Fruit fly (Drosophila melanogaster) whole organism, prepupa: ENCODE data around the gene G6P.

Experiments used
- Blimp-1 ChIP-seq: fragments of 200-800 bp; sonication (Bioruptor generic); optimal IDR thresholded peaks from 3 replicates; lab custom pipeline; 2017; ENCODE audit warnings: missing biosample characterization, missing genetic modification characterization, mild to moderate bottlenecking, moderate library complexity, missing genetic modification reagents
- CG10631 ChIP-seq: fragments of 200-800 bp; sonication (Bioruptor generic); optimal IDR thresholded peaks from 2 replicates; lab custom pipeline; 2016; ENCODE audit warnings: missing biosample characterization, missing genetic modification characterization
- CG10669 ChIP-seq: fragments of 200-800 bp; sonication (Bioruptor generic); optimal IDR thresholded peaks from 3 replicates; lab custom pipeline; 2018; ENCODE audit warnings: missing biosample characterization, mild to moderate bottlenecking, missing genetic modification characterization, moderate library complexity
- CG11294 ChIP-seq: fragments of 200-800 bp; sonication (Bioruptor generic); IDR thresholded peaks from 2 replicates; pipeline ENCODE4 v1.3.6; 2022; ENCODE audit warnings: missing biosample characterization, missing genetic modification characterization
- CG11762 ChIP-seq: fragments of 200-800 bp; sonication (Bioruptor generic); optimal IDR thresholded peaks from 3 replicates; lab custom pipeline; 2016; ENCODE audit warnings: missing biosample characterization, missing genetic modification characterization; ENCODE audit not compliant: insufficient read depth
- CG11902 ChIP-seq: fragments of 200-800 bp; sonication (Bioruptor generic); optimal IDR thresholded peaks from 3 replicates; lab custom pipeline; 2016; ENCODE audit warnings: missing biosample characterization, missing genetic modification characterization
- CG15336 ChIP-seq: fragments of 200-800 bp; sonication (Bioruptor generic); IDR thresholded peaks from 2 replicates; pipeline ENCODE4 v1.3.6; 2022; ENCODE audit warnings: missing biosample characterization, missing genetic modification characterization
- CG1621 ChIP-seq: fragments of 200-800 bp; sonication (Bioruptor generic); optimal IDR thresholded peaks from 3 replicates; lab custom pipeline; 2018; ENCODE audit warnings: missing biosample characterization, mild to moderate bottlenecking, missing genetic modification characterization
- CG32006 ChIP-seq: fragments of 200-800 bp; sonication (Bioruptor generic); optimal IDR thresholded peaks from 3 replicates; lab custom pipeline; 2017; ENCODE audit warnings: missing biosample characterization, mild to moderate bottlenecking, missing genetic modification characterization
- CG34406 ChIP-seq: fragments of 200-800 bp; sonication (Bioruptor generic); optimal IDR thresholded peaks from 3 replicates; lab custom pipeline; 2016; ENCODE audit warnings: missing biosample characterization, missing genetic modification characterization
- CG6163 ChIP-seq: fragments of 200-800 bp; sonication (Bioruptor generic); IDR thresholded peaks from 3 replicates; pipeline ENCODE4 v1.3.6; 2022; ENCODE audit warnings: missing biosample characterization, missing genetic modification characterization
- CG6276 ChIP-seq: fragments of 200-800 bp; sonication (Bioruptor generic); optimal IDR thresholded peaks from 2 replicates; lab custom pipeline; 2017; ENCODE audit warnings: missing biosample characterization, mild to moderate bottlenecking, missing genetic modification characterization
- CG6808 ChIP-seq: fragments of 200-800 bp; sonication (Bioruptor generic); optimal IDR thresholded peaks from 3 replicates; lab custom pipeline; 2017; ENCODE audit warnings: missing biosample characterization, missing genetic modification characterization, mild to moderate bottlenecking, moderate library complexity, missing genetic modification reagents
- CG6854 ChIP-seq: fragments of 200-800 bp; sonication (Bioruptor generic); optimal IDR thresholded peaks from 2 replicates; lab custom pipeline; 2017; ENCODE audit warnings: missing biosample characterization, mild to moderate bottlenecking, missing genetic modification characterization
- CG8319 ChIP-seq: fragments of 200-800 bp; sonication (Bioruptor generic); optimal IDR thresholded peaks from 3 replicates; lab custom pipeline; 2016; ENCODE audit warnings: missing biosample characterization, missing genetic modification characterization
- CG9139 ChIP-seq: fragments of 200-800 bp; sonication (Bioruptor generic); optimal IDR thresholded peaks from 3 replicates; lab custom pipeline; 2017; ENCODE audit warnings: missing biosample characterization, mild to moderate bottlenecking, missing genetic modification characterization
- Eip78C ChIP-seq: fragments of 200-800 bp; sonication (Bioruptor generic); peaks from one replicate; lab custom pipeline; 2016; ENCODE audit warnings: missing biosample characterization, missing genetic modification characterization
- Ets21C ChIP-seq: fragments of 200-800 bp; sonication (Bioruptor generic); optimal IDR thresholded peaks from 3 replicates; lab custom pipeline; 2016; ENCODE audit warnings: missing biosample characterization, missing genetic modification characterization
- Ets96B ChIP-seq: fragments of 200-800 bp; optimal IDR thresholded peaks from 2 replicates; lab custom pipeline; 2019; ENCODE audit warnings: missing biosample characterization, mild to moderate bottlenecking, missing genetic modification characterization, moderate library complexity
- Hr38 ChIP-seq: sonication (Bioruptor generic); optimal IDR thresholded peaks from 2 replicates; lab custom pipeline; 2016; ENCODE audit warnings: missing biosample characterization, missing genetic modification characterization
- Hr39 ChIP-seq: fragments of 200-800 bp; sonication (Bioruptor generic); optimal IDR thresholded peaks from 2 replicates; lab custom pipeline; 2016; ENCODE audit warnings: missing biosample characterization, missing genetic modification characterization
- Hr4 ChIP-seq: fragments of 200-800 bp; sonication (Bioruptor generic); optimal IDR thresholded peaks from 3 replicates; lab custom pipeline; 2016; ENCODE audit warnings: missing biosample characterization, missing genetic modification characterization
- Lpt ChIP-seq: fragments of 200-800 bp; sonication (Bioruptor generic); optimal IDR thresholded peaks from 3 replicates; lab custom pipeline; 2016; ENCODE audit warnings: missing biosample characterization, missing genetic modification characterization
- Met ChIP-seq: fragments of 200-800 bp; sonication (Bioruptor generic); optimal IDR thresholded peaks from 3 replicates; lab custom pipeline; 2016; ENCODE audit warnings: missing biosample characterization, missing genetic modification characterization
- OdsH ChIP-seq: fragments of 200-800 bp; sonication (Bioruptor generic); optimal IDR thresholded peaks from 3 replicates; lab custom pipeline; 2016; ENCODE audit warnings: missing biosample characterization, missing genetic modification characterization
- Smox ChIP-seq: fragments of 200-800 bp; sonication (Bioruptor generic); optimal IDR thresholded peaks from 3 replicates; lab custom pipeline; 2016; ENCODE audit warnings: missing biosample characterization, missing genetic modification characterization
- Sox102F ChIP-seq: fragments of 200-800 bp; sonication (Bioruptor generic); optimal IDR thresholded peaks from 2 replicates; lab custom pipeline; 2016; ENCODE audit warnings: missing biosample characterization, mild to moderate bottlenecking, missing genetic modification characterization
- Sox14 ChIP-seq: fragments of 200-800 bp; sonication (Bioruptor generic); optimal IDR thresholded peaks from 3 replicates; lab custom pipeline; 2016; ENCODE audit warnings: missing biosample characterization, missing genetic modification characterization
- achi ChIP-seq: fragments of 200-800 bp; sonication (Bioruptor generic); optimal IDR thresholded peaks from 3 replicates; lab custom pipeline; 2016; ENCODE audit warnings: missing biosample characterization, missing genetic modification characterization
- cyc ChIP-seq: fragments of 200-800 bp; sonication (Bioruptor generic); optimal IDR thresholded peaks from 3 replicates; lab custom pipeline; 2016; ENCODE audit warnings: missing biosample characterization, missing genetic modification characterization
- dsx ChIP-seq: fragments of 200-800 bp; optimal IDR thresholded peaks from 3 replicates; lab custom pipeline; 2019; ENCODE audit warnings: missing biosample characterization, mild to moderate bottlenecking, missing genetic modification characterization, moderate library complexity; ENCODE audit not compliant: poor library complexity, severe bottlenecking
- fd59A ChIP-seq: fragments of 200-800 bp; sonication (Bioruptor generic); optimal IDR thresholded peaks from 2 replicates; lab custom pipeline; 2017; ENCODE audit warnings: missing biosample characterization, mild to moderate bottlenecking, missing genetic modification characterization, missing genetic modification reagents
- fkh ChIP-seq: fragments of 200-800 bp; sonication (Bioruptor generic); optimal IDR thresholded peaks from 3 replicates; lab custom pipeline; 2017; ENCODE audit warnings: missing biosample characterization, mild to moderate bottlenecking, missing genetic modification characterization, moderate library complexity
- pdm3 ChIP-seq: fragments of 200-800 bp; sonication (Bioruptor generic); optimal IDR thresholded peaks from 3 replicates; lab custom pipeline; 2016; ENCODE audit warnings: missing biosample characterization, missing genetic modification characterization
- salr ChIP-seq, 2 experiments: fragments of 200-800 bp; sonication (Bioruptor generic); optimal IDR thresholded peaks; 3 replicates each; lab custom pipeline; 2016 to 2018; ENCODE audit warnings: missing biosample characterization in 2 of 2, missing genetic modification characterization in 2 of 2, mild to moderate bottlenecking in 1 of 2
- ss ChIP-seq, 2 experiments: fragments of 200-800 bp; sonication (Bioruptor generic); optimal IDR thresholded peaks; 2 replicates in 1 of 2; 3 replicates in 1 of 2; lab custom pipeline; 2017 to 2018; ENCODE audit warnings: mild to moderate bottlenecking in 2 of 2, missing biosample characterization in 2 of 2, missing genetic modification characterization in 2 of 2, moderate library complexity in 1 of 2
- svp ChIP-seq: fragments of 200-800 bp; sonication (Bioruptor generic); peaks from one replicate; lab custom pipeline; 2016; ENCODE audit warnings: missing biosample characterization, missing genetic modification characterization
- topi ChIP-seq: fragments of 200-800 bp; sonication (Bioruptor generic); optimal IDR thresholded peaks from 3 replicates; lab custom pipeline; 2016; ENCODE audit warnings: missing biosample characterization, missing genetic modification characterization
- vri ChIP-seq: fragments of 200-800 bp; sonication (Bioruptor generic); optimal IDR thresholded peaks from 3 replicates; lab custom pipeline; 2016; ENCODE audit warnings: missing biosample characterization, mild to moderate bottlenecking, missing genetic modification characterization

G6P gene

DNA sequence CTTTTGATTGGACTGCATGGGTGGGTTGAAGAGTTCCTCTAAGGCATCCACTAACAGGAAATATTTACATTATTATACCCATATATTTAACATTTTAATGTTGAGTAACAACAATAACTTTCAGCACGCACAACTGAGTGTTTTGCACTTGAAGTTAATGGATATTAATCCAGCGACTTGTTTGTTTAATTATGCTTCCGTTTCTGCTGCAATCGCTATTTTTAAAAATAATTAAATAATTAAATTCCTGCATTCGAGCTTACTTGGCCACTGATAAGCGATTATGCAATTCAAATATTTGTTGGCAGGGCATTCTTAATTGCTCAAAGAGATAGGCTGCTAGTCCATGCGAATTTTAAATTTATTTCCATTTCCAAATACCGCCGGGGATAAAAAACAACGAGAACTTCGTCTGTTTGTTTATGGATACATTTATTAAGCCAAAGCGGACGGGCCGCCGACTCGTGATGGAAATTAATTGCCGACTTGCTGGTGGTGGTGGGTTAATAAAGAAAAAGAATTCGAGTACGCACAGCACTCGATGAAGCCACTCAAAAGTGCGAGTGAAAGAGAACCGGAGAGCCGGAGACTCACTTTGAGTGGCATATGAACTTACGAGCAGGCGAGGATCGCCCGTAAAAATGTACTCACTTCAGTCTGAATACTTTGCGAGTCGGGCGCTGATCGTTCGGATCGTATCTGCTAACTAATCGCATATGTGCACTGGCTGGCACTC, 46.5 kb upstream of the G6P start (continued):
- peak; percentile 8 for TF ChIP-seq achi (GFP tag; lab: Kevin White, UChicago)
- peak; percentile 7 for TF ChIP-seq CG34406
- no peak for TF ChIP-seq CG6854
- peak; percentile 63 for TF ChIP-seq CG15336 (GFP tag; lab: Robert Waterston, UW)
- no peak for TF ChIP-seq pdm3
- TF ChIP-seq svp (GFP tag; lab: Kevin White, UChicago) = peak; percentile 14
- TF ChIP-seq Ets21C (GFP tag; lab: Kevin White, UChicago) = no peak
- TF ChIP-seq Blimp-1 (GFP tag; lab: Kevin White, UChicago) = no peak
- TF ChIP-seq CG11762 (GFP tag; lab: Kevin White, UChicago) = no peak
- peak; percentile 44; the same call in 1 of the 3 replicates for TF ChIP-seq CG6163
- TF ChIP-seq CG10631 (GFP tag; lab: Kevin White, UChicago) = no peak
- peak; percentile 43 for TF ChIP-seq CG6808 (GFP tag; lab: Kevin White, UChicago)
- TF ChIP-seq CG9139 (GFP tag; lab: Kevin White, UChicago) = no peak
- no peak for TF ChIP-seq CG8319 (GFP tag; lab: Kevin White, UChicago)
- TF ChIP-seq dsx = no peak
- TF ChIP-seq topi (GFP tag; lab: Kevin White, UChicago) = peak; percentile 10
- peak; percentile 70 for TF ChIP-seq Eip78C (GFP tag; lab: Kevin White, UChicago)
- TF ChIP-seq fkh = peak; percentile 11
- peak; percentile 22 for TF ChIP-seq Sox14 (GFP tag; lab: Kevin White, UChicago)
- peak; percentile 89 for TF ChIP-seq CG1621 (tag; lab: Kevin White, UChicago)
- TF ChIP-seq vri (GFP tag; lab: Kevin White, UChicago) = peak; percentile 88
- no peak for TF ChIP-seq Met (GFP tag; lab: Kevin White, UChicago)
- TF ChIP-seq CG10669 = no peak
- TF ChIP-seq CG6276 (GFP tag; lab: Kevin White, UChicago) = peak; percentile 31

DNA sequence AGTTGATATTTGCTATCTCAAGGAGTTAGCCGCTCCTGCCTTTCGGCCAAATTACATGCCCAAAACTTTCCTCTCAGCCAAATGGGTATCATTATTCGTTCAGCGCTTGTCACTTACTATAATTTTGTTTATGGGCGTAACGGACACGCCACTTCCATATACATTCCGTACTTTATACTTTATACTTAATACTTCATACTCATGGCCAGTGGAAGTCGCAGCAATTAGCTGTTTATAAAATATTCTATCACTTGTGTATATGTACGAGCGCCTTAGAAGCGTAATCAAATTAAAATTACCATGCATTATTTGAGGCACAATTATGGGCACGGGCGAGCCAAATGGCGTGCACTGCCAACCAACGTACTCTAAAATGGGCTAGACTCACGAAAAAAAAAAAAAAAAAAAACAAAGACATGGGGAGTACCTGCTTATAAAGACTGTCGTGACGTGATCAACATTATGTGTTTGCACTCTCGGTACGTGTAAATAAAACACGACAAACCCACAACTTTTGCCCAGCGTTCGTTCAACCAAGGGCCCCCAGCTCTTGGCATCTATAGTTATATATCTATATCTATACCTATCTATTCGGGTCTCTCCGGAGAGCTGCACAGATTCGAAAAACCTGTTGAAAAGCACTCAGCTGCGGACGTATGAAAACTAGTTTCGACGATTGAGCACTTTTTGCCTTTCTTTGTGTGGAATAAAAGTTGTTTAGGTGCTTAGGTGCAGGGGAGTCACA, 45.8 kb upstream of the G6P start:
- TF ChIP-seq CG1621 (tag; lab: Kevin White, UChicago) = peak; percentile 4
- TF ChIP-seq fkh = peak; percentile 89
- peak in 1 of 2 experiments; percentile 78 for TF ChIP-seq ss (GFP tag; optimal IDR thresholded peaks at IDR 0.05; lab: Kevin White, UChicago)
- no peak for TF ChIP-seq CG6808 (GFP tag; lab: Kevin White, UChicago)
- TF ChIP-seq CG32006 (GFP tag; lab: Kevin White, UChicago) = no peak
- TF ChIP-seq Lpt (GFP tag; lab: Kevin White, UChicago) = no peak

DNA sequence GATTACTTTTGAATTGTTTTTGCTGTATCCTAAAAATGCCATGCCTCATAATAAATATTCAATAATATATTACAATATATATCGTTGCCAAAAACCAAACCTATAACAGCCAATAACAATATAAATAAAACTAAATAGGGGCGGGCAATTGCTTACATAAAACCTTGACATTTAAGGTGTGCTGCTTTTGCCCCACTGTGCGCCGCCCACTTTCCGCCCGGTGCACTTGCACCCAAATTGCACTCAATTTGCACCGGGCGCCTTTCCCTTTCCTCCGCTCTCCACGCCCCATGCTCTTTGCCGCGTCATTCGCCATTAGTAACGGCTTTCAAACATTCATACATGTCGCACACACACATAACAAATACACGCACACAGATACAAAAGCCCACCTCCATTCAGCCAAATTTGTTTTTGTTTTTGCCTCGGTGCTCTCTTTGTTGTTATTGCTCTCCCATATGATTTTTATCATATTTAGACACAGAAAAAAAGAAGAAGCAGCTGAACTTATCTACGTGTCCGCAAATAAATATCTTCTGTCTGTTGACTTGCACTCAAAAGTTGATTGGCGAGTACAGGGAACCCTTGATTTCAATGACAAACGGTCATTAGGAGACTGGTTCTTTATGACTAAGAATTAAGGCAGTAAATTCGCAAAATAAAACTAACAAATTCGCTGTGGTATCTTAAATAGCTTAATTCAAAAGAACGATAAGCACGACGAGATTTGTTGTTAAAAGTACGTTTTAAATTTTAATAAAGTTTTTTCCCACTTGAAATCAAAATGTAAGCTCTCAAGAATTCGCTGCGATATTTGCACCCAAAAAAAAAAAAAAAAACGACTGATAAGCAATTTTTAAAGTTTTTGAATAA, 42.5 kb upstream of the G6P start:
- TF ChIP-seq Hr39 (peak; percentile 20), CG6854 (no peak), CG15336 (GFP tag; lab: Robert Waterston, UW) (peak; percentile 89), Sox14 (GFP tag; lab: Kevin White, UChicago) (peak; percentile 16), dsx (no peak), CG9139 (GFP tag; lab: Kevin White, UChicago) (no peak), ss (GFP tag; optimal IDR thresholded peaks at IDR 0.05; lab: Kevin White, UChicago) (peak; percentile 23 to 47), CG10669 (peak; percentile 54), fd59A (GFP tag; lab: Kevin White, UChicago) (no peak), Met (GFP tag; lab: Kevin White, UChicago) (peak; percentile 46), Sox102F (peak; percentile 39), CG1621 (tag; lab: Kevin White, UChicago) (no peak), Hr38 (no peak), cyc (GFP tag; lab: Kevin White, UChicago) (no peak), salr (GFP tag; optimal IDR thresholded peaks at IDR 0.05; lab: Kevin White, UChicago) (peak in 1 of 2 experiments; percentile 43), pdm3 (peak; percentile 47), Smox (GFP tag; lab: Kevin White, UChicago) (peak; percentile 50), CG11902 (GFP tag; lab: Kevin White, UChicago) (no peak), achi (GFP tag; lab: Kevin White, UChicago) (peak; percentile 66), vri (GFP tag; lab: Kevin White, UChicago) (peak; percentile 47), CG32006 (GFP tag; lab: Kevin White, UChicago) (peak; percentile 84), Blimp-1 (GFP tag; lab: Kevin White, UChicago) (peak; percentile 61), Ets21C (GFP tag; lab: Kevin White, UChicago) (no peak), Ets96B (tag; lab: Kevin White, UChicago) (peak; percentile 6), OdsH (GFP tag; lab: Kevin White, UChicago) (peak; percentile 54), Hr4 (GFP tag; lab: Kevin White, UChicago) (peak; percentile 74), CG6808 (GFP tag; lab: Kevin White, UChicago) (peak; percentile 42), fkh (peak; percentile 92), svp (GFP tag; lab: Kevin White, UChicago) (peak; percentile 78), CG11294 (GFP tag; lab: Robert Waterston, UW) (peak; percentile 44; the same call in 1 of the 2 replicates)
